Worm (Caenorhabditis elegans): ENCODE data around the gene H23N18.5.
"Not testable (repeated sequence)": the region's sequence is repeated elsewhere in the genome, so short reads cannot be mapped to it uniquely, and the experiment has no call there.

H23N18.5 gene

DNA sequence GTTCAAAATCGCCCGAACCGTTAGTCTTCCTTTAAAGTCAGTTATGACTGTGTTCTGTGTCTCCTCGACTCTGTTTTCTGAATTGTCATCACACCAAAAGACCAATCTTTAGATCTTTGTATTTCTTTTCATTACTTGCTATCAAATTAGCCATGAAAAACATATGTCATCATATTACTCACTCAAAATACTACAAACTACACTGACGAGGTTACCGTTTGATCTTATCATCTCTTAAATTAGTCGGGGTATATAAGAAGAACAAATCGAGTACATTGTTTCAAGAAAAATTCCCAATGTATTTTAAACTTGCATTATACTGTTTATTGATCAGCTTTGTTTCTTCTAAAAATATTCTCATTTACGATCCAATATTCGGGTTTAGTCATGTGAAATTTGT, 3.6 kb downstream of the H23N18.5 start, which contains the start of gene ugt-13:
TSS of gene ugt-13 (plus strand) at position 294 of the 400 bp plus-strand sequence.
- no peak for TF ChIP-seq mep-1 (tag; optimal IDR thresholded peaks at IDR 0.05)
- TF ChIP-seq pha-4 (tag; optimal IDR thresholded peaks at IDR 0.05) = no peak
- no peak for TF ChIP-seq flh-1 (GFP tag; optimal IDR thresholded peaks at IDR 0.05)
- TF ChIP-seq unc-39 (tag; optimal IDR thresholded peaks at IDR 0.05) = no peak
- TF ChIP-seq unc-62 (GFP tag; optimal IDR thresholded peaks at IDR 0.05) = no peak
- no peak for TF ChIP-seq drap-1 (GFP tag; optimal IDR thresholded peaks at IDR 0.05)
- TF ChIP-seq sem-2 (GFP tag; optimal IDR thresholded peaks at IDR 0.05) = no peak
- no peak for TF ChIP-seq mls-2 (tag; optimal IDR thresholded peaks at IDR 0.05)
- TF ChIP-seq ceh-43 (GFP tag; optimal IDR thresholded peaks at IDR 0.05) = no peak
- TF ChIP-seq lin-32 (GFP tag; optimal IDR thresholded peaks at IDR 0.05) = no peak
- no peak for TF ChIP-seq nhr-12 (tag; optimal IDR thresholded peaks at IDR 0.05)
- no peak for TF ChIP-seq cnd-1 (tag; optimal IDR thresholded peaks at IDR 0.05)
- no peak for TF ChIP-seq unc-120 (tag; optimal IDR thresholded peaks at IDR 0.05; ENCODE audit: poor library complexity, severe bottlenecking)

DNA sequence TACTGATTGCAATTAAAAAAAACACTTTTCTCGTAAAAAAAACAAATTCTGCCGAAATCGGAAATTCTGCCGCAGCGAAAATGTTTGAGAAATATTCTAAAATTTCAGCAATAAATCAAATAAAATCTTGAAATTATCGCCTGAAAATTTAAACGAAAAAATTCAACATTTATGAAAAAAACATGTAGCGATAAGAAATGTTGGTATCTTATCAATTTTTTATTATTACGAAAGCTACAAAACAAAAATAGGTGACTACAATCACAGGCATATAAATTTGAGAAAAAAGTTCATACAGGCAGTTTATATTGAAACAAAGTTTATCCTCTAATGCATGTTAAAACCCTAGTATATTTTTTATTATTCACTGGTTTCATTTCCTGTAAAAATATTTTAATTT, 6.2 kb downstream of the H23N18.5 start, which contains the start of gene ugt-14:
TSS of gene ugt-14 (plus strand) at position 301 of the 400 bp plus-strand sequence.
- TF ChIP-seq ces-1 (GFP tag; optimal IDR thresholded peaks at IDR 0.05) = no peak
- TF ChIP-seq nhr-12 (tag; optimal IDR thresholded peaks at IDR 0.05) = no peak

DNA sequence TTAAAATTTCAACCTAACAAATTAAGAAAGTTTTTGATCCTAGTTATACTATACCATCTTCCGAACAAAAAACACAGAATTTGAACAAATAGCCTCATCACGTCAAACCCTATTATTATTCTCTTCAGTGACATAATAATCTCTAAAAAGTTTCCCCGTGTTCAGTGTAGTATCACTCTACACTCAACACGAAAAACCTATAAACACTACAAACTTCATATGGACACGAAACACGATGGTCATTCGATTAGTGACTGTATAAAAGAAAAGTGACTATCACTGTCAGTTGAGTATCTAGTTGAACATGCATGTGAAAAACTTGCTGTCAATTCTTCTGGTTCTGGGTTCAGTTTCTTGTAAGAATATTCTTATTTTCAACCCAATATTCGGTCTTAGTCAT, 8.5 kb downstream of the H23N18.5 start, which contains the start of gene ugt-8:
TSS of gene ugt-8 (plus strand) at position 235 of the 400 bp plus-strand sequence.
- TF ChIP-seq lin-32 (GFP tag; optimal IDR thresholded peaks at IDR 0.05) = no peak
- TF ChIP-seq nhr-76 (tag; optimal IDR thresholded peaks at IDR 0.05) = no peak
- no peak for TF ChIP-seq mls-2 (tag; optimal IDR thresholded peaks at IDR 0.05)
- TF ChIP-seq flh-1 (GFP tag; optimal IDR thresholded peaks at IDR 0.05) = no peak
- no peak for TF ChIP-seq M03D4.4 (tag; optimal IDR thresholded peaks at IDR 0.05)
- TF ChIP-seq lsy-2 (tag; optimal IDR thresholded peaks at IDR 0.05) = no peak
- TF ChIP-seq elt-3 (tag; optimal IDR thresholded peaks at IDR 0.05) = no peak
- TF ChIP-seq unc-120 (tag; optimal IDR thresholded peaks at IDR 0.05; ENCODE audit: poor library complexity, severe bottlenecking) = no peak
- TF ChIP-seq drap-1 (GFP tag; optimal IDR thresholded peaks at IDR 0.05) = no peak

DNA sequence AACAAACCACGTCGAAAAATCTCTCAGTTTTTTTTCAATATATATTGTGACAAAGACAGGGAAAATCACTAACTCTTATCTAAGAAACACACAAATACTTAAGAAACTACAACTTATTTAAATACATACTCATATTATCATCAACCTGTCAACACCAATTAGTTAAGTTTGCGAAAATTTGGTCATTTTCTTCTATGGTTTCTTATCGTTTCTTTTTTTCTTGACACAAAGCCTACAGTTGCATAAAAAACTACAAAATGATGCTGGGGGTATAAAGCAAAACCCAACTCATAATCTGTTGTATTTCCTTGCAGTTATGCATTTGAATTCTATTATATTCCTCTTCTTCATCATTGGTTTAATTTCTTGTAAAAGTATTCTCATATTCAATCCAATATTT, 11.1 kb downstream of the H23N18.5 start, which contains the start of gene ugt-67:
TSS of gene ugt-67 (plus strand) at position 301 of the 400 bp plus-strand sequence.
- TF ChIP-seq ces-1 (GFP tag; optimal IDR thresholded peaks at IDR 0.05) (no peak), nhr-12 (tag; optimal IDR thresholded peaks at IDR 0.05) (no peak), zip-8 (tag; optimal IDR thresholded peaks at IDR 0.05) (no peak), snpc-4 (tag; optimal IDR thresholded peaks at IDR 0.05) (no peak), sptf-1 (tag; optimal IDR thresholded peaks at IDR 0.05) (no peak), lsy-2 (tag; optimal IDR thresholded peaks at IDR 0.05) (no peak), ceh-43 (GFP tag; optimal IDR thresholded peaks at IDR 0.05) (no peak), mep-1 (tag; optimal IDR thresholded peaks at IDR 0.05) (no peak)

DNA sequence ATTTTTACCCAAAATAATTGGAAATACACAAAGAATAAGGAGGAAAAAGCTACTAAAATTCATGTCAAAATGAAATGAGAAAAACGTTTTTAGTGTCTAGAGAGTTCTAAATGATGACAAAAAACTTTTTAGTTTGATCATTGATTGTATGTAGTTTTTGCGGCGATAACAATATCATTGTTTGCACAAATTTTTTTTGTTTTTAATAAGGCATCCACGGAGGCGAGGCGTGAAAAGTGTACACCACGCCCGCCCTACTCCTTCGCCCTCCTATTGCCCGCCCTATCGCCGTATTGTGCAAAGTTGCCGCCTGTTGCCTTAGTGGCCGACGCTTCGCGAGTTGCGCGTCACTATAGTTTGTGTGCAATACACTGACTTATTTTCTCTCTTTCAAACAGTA, 12.2 kb downstream of the H23N18.5 start, which contains the start of gene ugt-10:
TSS of gene ugt-10 (minus strand) at position 101 of the 400 bp plus-strand sequence.
- TF ChIP-seq blmp-1 (tag; optimal IDR thresholded peaks at IDR 0.05); lin-13 (tag; optimal IDR thresholded peaks at IDR 0.05); tbx-8 (GFP tag; optimal IDR thresholded peaks at IDR 0.05): not testable (repeated sequence)

DNA sequence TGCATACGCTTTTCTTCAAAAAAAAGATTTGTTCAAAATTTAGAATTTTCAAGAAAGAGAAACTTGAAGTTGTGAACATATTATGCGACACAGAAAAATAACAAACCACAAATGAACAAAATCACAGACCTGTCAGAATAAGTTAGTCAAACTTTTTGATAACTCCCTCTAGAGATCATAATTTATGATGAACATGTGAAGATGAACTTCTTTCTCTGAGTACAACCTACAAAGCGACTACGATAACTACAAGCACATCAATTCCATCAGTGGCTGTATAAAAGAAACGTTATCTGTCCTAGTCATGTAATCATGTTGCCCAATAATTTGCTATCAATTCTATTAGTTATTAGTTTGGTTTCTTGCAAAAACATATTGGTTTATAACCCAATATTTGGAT, 16.4 kb downstream of the H23N18.5 start, which contains the start of gene ugt-9:
TSS of gene ugt-9 (plus strand) at position 305 of the 400 bp plus-strand sequence.
- TF ChIP-seq mls-2 (tag; optimal IDR thresholded peaks at IDR 0.05) (no peak), ceh-83 (GFP tag; optimal IDR thresholded peaks at IDR 0.05) (no peak), nhr-28 (tag; optimal IDR thresholded peaks at IDR 0.05) (no peak), nhr-2 (tag; optimal IDR thresholded peaks at IDR 0.05) (no peak), snpc-4 (tag; optimal IDR thresholded peaks at IDR 0.05) (no peak), M03D4.4 (tag; optimal IDR thresholded peaks at IDR 0.05) (no peak), lsy-2 (tag; optimal IDR thresholded peaks at IDR 0.05) (no peak), mep-1 (tag; optimal IDR thresholded peaks at IDR 0.05) (no peak), nhr-237 (tag; optimal IDR thresholded peaks at IDR 0.05) (no peak), hlh-1 (tag; optimal IDR thresholded peaks at IDR 0.05) (no peak), zip-8 (tag; optimal IDR thresholded peaks at IDR 0.05) (no peak), ztf-11 (tag; optimal IDR thresholded peaks at IDR 0.05) (no peak), ham-2 (GFP tag; optimal IDR thresholded peaks at IDR 0.05) (no peak)

Data from whole organism, mixed stage, embryonic.